Worm (Caenorhabditis elegans) whole organism, late embryonic: ENCODE measurements around the gene mec-10.

Experiments
- nfya-1 ChIP-seq: sonication (generic microtip); optimal IDR thresholded peaks from 2 replicates; lab custom pipeline; 2017; ENCODE audit warnings: missing genetic modification characterization, mild to moderate bottlenecking, missing compliant biosample characterization, antibody characterized with exemption, moderate library complexity
- nhr-11 ChIP-seq: fragments of 150-350 bp; optimal IDR thresholded peaks from 2 replicates; lab custom pipeline; 2014; ENCODE audit warnings: missing biosample characterization, missing genetic modification characterization
- nhr-232 ChIP-seq: sonication (generic microtip); optimal IDR thresholded peaks from 2 replicates; lab custom pipeline; 2016; ENCODE audit warnings: missing genetic modification characterization, missing compliant biosample characterization
- pqm-1 ChIP-seq: sonication (generic microtip); optimal IDR thresholded peaks from 2 replicates; lab custom pipeline; 2016; ENCODE audit warnings: missing genetic modification characterization, missing compliant biosample characterization
- tbx-7 ChIP-seq: sonication (generic microtip); optimal IDR thresholded peaks from 2 replicates; lab custom pipeline; 2016; ENCODE audit warnings: missing genotype, missing genetic modification characterization, missing compliant biosample characterization

DNA sequence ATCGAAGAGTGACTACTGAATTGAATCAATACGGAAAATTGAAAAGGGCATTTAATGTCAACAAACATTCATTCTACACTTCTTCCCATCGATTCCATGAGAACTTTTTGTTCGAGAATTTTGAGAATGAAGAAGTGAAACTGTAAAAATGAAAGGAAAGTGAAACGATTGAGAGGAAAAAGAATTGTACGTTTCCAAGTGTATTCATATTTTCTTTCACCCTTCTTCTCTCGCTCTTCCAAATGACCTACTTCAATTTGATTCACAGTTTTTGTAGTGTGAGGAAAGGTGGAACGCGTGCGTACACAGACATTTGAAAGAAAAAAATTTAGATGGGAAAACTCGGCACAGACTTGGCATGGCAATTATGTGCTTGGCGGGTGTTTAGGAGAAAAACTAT, 45.8 kb downstream of the mec-10 start:
- no peak for TF ChIP-seq tbx-7
- TF ChIP-seq nhr-11 (tag; lab: Kevin White, UChicago), result no peak
- no peak for TF ChIP-seq nfya-1
- no peak for TF ChIP-seq nhr-232 (tag; lab: Kevin White, UChicago)
- TF ChIP-seq pqm-1 (tag; lab: Kevin White, UChicago), result no peak
